Fruit fly (Drosophila melanogaster) whole organism, prepupa: ENCODE data around the gene CG6938.

Experiments
- CG10669 ChIP-seq: fragments of 200-800 bp; sonication (Bioruptor generic); optimal IDR thresholded peaks from 3 replicates; lab custom pipeline; 2018; ENCODE audit warnings: missing biosample characterization, mild to moderate bottlenecking, missing genetic modification characterization, moderate library complexity
- CG31627 ChIP-seq: fragments of 200-800 bp; sonication (Bioruptor generic); optimal IDR thresholded peaks from 3 replicates; lab custom pipeline; 2016; ENCODE audit warnings: missing biosample characterization, missing genetic modification characterization
- Eip93F ChIP-seq: fragments of 200-800 bp; sonication (Bioruptor generic); optimal IDR thresholded peaks from 2 replicates; lab custom pipeline; 2016; ENCODE audit warnings: missing biosample characterization, mild to moderate bottlenecking, missing genetic modification characterization
- Gug ChIP-seq: fragments of 200-800 bp; sonication (Bioruptor generic); IDR thresholded peaks from 2 replicates; pipeline ENCODE4 v1.3.6; 2022; ENCODE audit warnings: missing biosample characterization, missing genetic modification characterization
- Smox ChIP-seq: fragments of 200-800 bp; sonication (Bioruptor generic); optimal IDR thresholded peaks from 3 replicates; lab custom pipeline; 2016; ENCODE audit warnings: missing biosample characterization, missing genetic modification characterization
- cyc ChIP-seq: fragments of 200-800 bp; sonication (Bioruptor generic); optimal IDR thresholded peaks from 3 replicates; lab custom pipeline; 2016; ENCODE audit warnings: missing biosample characterization, missing genetic modification characterization
- topi ChIP-seq: fragments of 200-800 bp; sonication (Bioruptor generic); optimal IDR thresholded peaks from 3 replicates; lab custom pipeline; 2016; ENCODE audit warnings: missing biosample characterization, missing genetic modification characterization

- TF ChIP-seq topi (no peak), Eip93F (GFP tag; lab: Kevin White, UChicago) (no peak), Gug (GFP tag; lab: Robert Waterston, UW) (no peak), CG10669 (no peak), cyc (GFP tag; lab: Kevin White, UChicago) (no peak), Smox (GFP tag; lab: Kevin White, UChicago) (no peak), CG31627 (GFP tag; lab: Kevin White, UChicago) (no peak)
Observed at dm6 chr3L:11975811-11976210, 8.9 kb upstream of the CG6938 start, which contains the start of gene CG43896.
